Worm (Caenorhabditis elegans): ENCODE data around the gene jud-4.

Gene jud-4

DNA sequence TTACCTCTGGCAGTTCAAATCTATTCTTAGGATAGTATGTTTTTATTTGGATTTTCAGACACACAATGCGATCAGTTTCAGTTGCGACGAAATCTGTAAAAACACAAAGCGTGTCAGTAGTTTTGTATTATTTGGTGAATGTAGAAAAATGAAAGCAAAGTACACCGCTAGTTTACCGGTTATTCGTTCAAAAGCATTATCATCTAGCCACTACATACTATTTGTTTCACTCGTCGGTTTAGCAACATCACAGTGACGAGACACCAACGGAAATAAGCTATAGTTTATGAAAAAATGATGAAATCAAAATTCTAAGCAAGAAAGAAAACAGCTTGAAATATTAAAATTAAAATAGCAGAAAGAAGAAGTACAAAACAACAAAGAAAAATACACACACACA, 13.3 kb upstream of the jud-4 start:
- no peak for TF ChIP-seq K12H6.12 (tag; optimal IDR thresholded peaks at IDR 0.05)
- TF ChIP-seq dpff-1 (tag; optimal IDR thresholded peaks at IDR 0.05): no peak
- no peak for TF ChIP-seq hmg-20 (GFP tag; IDR thresholded peaks at IDR 0.05)
- TF ChIP-seq C06A6.2 (GFP tag; conservative IDR thresholded peaks at IDR 0.05): no peak
- no peak for TF ChIP-seq die-1 (tag; optimal IDR thresholded peaks at IDR 0.05)
- no peak for TF ChIP-seq D2030.7 (GFP tag; IDR thresholded peaks at IDR 0.05)
- no peak for TF ChIP-seq lsl-1 (GFP tag; optimal IDR thresholded peaks at IDR 0.05)
- TF ChIP-seq ccch-3 (GFP tag; optimal IDR thresholded peaks at IDR 0.05): no peak
- no peak for TF ChIP-seq dox-1 (GFP tag; IDR thresholded peaks at IDR 0.05)
- TF ChIP-seq F49E8.2 (tag; optimal IDR thresholded peaks at IDR 0.05; ENCODE audit: insufficient read depth): no peak
- no peak for TF ChIP-seq mcd-1 (GFP tag; IDR thresholded peaks at IDR 0.05)
- TF ChIP-seq fkh-3 (tag; optimal IDR thresholded peaks at IDR 0.05): no peak
- TF ChIP-seq ceh-79 (tag; optimal IDR thresholded peaks at IDR 0.05): no peak
- no peak for TF ChIP-seq egrh-3 (GFP tag; IDR thresholded peaks at IDR 0.05)
- TF ChIP-seq B0261.1 (tag; optimal IDR thresholded peaks at IDR 0.05): no peak
- TF ChIP-seq ekl-4 (GFP tag; IDR thresholded peaks at IDR 0.05): no peak
- no peak for TF ChIP-seq nfya-2 (GFP tag; IDR thresholded peaks at IDR 0.05)
- no peak for TF ChIP-seq attf-5 (GFP tag; optimal IDR thresholded peaks at IDR 0.05)
- TF ChIP-seq lin-40 (tag; optimal IDR thresholded peaks at IDR 0.05): no peak

DNA sequence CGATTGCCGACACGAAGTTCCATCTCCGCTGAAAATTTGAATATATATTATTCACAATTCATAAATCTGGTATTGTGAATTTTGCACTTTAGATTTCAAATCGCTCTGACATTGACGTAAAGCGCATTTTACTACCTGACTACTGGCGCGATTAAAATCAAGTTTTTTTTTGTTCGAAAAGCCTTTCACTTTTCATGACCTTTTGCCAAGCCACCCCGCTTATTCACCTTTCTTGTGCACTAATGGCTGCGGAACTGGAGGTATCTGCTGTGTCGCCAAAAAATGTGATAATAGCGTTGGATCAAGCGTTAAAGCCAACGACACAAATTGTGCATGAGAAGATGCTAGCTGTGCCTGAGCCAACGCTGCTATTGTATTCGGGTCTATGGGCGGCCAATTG, 11.0 kb upstream of the jud-4 start:
- TF ChIP-seq ceh-91 (GFP tag; IDR thresholded peaks at IDR 0.05) (no peak), zfh-2 (GFP tag; conservative IDR thresholded peaks at IDR 0.05) (no peak), akir-1 (GFP tag; optimal IDR thresholded peaks at IDR 0.05) (no peak), somi-1 (GFP tag; optimal IDR thresholded peaks at IDR 0.05) (no peak), sdz-38 (tag; optimal IDR thresholded peaks at IDR 0.05) (no peak), B0035.1 (tag; optimal IDR thresholded peaks at IDR 0.05) (no peak), Y67H2A.10 (GFP tag; conservative IDR thresholded peaks at IDR 0.05) (no peak), him-1 (tag; optimal IDR thresholded peaks at IDR 0.05) (no peak), C17E4.6 (GFP tag; IDR thresholded peaks at IDR 0.05) (no peak), snpc-3.4 (tag; optimal IDR thresholded peaks at IDR 0.05) (no peak), aptf-3 (GFP tag; IDR thresholded peaks at IDR 0.05) (no peak), atf-7 (tag; optimal IDR thresholded peaks at IDR 0.05) (no peak)

DNA sequence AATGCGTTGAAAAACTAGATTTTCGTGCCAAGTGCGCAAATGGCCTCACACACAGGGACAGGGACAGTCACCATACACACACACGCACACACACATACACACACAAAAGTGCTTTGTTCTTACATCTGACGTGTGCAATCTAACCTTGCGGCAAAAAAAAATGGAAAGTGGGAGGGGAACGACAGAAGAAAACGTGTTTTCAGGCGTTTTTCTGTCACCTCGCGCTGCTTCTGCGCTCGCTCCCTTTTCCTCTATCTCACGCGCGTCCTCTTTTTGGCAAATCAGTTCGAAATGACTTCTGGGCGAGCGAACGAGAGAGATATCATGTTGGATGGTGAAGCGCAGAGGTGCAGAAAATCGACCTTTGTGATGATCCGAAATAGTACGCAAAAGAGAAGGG, 9.8 kb upstream of the jud-4 start:
- TF ChIP-seq attf-6 (GFP tag; IDR thresholded peaks at IDR 0.05) (no peak), F33H1.4 (GFP tag; IDR thresholded peaks at IDR 0.05) (no peak), rec-8 (tag; optimal IDR thresholded peaks at IDR 0.05) (no peak), let-526 (GFP tag; IDR thresholded peaks at IDR 0.05) (no peak), repo-1 (tag; optimal IDR thresholded peaks at IDR 0.05) (no peak), ceh-27 (GFP tag; optimal IDR thresholded peaks at IDR 0.05) (peak; percentile 8), somi-1 (GFP tag; optimal IDR thresholded peaks at IDR 0.05) (peak; percentile 60), egrh-3 (GFP tag; IDR thresholded peaks at IDR 0.05) (peak; percentile 72; the same call in 1 of the 2 replicates), cebp-1 (GFP tag; IDR thresholded peaks at IDR 0.05) (no peak), cebp-1 (tag; optimal IDR thresholded peaks at IDR 0.05) (peak; percentile 50), aptf-2 (GFP tag; conservative IDR thresholded peaks at IDR 0.05) (no peak), lin-40 (tag; optimal IDR thresholded peaks at IDR 0.05) (peak; percentile 42), aptf-3 (GFP tag; IDR thresholded peaks at IDR 0.05) (no peak), dox-1 (GFP tag; IDR thresholded peaks at IDR 0.05) (peak; percentile 18; the same call in 1 of the 2 replicates), atf-7 (tag; optimal IDR thresholded peaks at IDR 0.05) (no peak), B0035.1 (tag; optimal IDR thresholded peaks at IDR 0.05) (no peak), nhr-27 (tag; optimal IDR thresholded peaks at IDR 0.05) (no peak), rcor-1 (GFP tag; IDR thresholded peaks at IDR 0.05) (no peak), hlh-12 (tag; optimal IDR thresholded peaks at IDR 0.05) (no peak), athp-1 (tag; optimal IDR thresholded peaks at IDR 0.05) (no peak), F57A8.1 (GFP tag; optimal IDR thresholded peaks at IDR 0.05) (no peak), madf-3 (GFP tag; IDR thresholded peaks at IDR 0.05) (0 out of 2 replicates have a peak, but pooled peaks have one; percentile 41), F57C9.4 (tag; optimal IDR thresholded peaks at IDR 0.05) (no peak), D2030.7 (GFP tag; IDR thresholded peaks at IDR 0.05) (no peak), zfh-2 (GFP tag; conservative IDR thresholded peaks at IDR 0.05) (peak; percentile 74)
